Worm (Caenorhabditis elegans) whole organism, young adult: Measurements from ENCODE around the gene kel-8.

Source experiments
- B0019.2 ChIP-seq: fragments of 200-800 bp; sonication (Bioruptor generic); conservative IDR thresholded peaks from 2 replicates; pipeline ENCODE4 v1.3.6; 2022; ENCODE audit warnings: missing genetic modification reagents, missing genetic modification characterization, missing compliant biosample characterization
- B0035.1 ChIP-seq: sonication (generic microtip); optimal IDR thresholded peaks from 2 replicates; lab custom pipeline; 2016; ENCODE audit warnings: missing genetic modification characterization, mild to moderate bottlenecking, missing compliant biosample characterization, missing genotype, missing genetic modification reagents
- B0336.3 ChIP-seq: fragments of 200-800 bp; sonication (Bioruptor generic); IDR thresholded peaks from 2 replicates; pipeline ENCODE4 v1.3.6; 2022; ENCODE audit warnings: missing genetic modification characterization, missing compliant biosample characterization
- F23B12.7 ChIP-seq: sonication (generic microtip); optimal IDR thresholded peaks from 2 replicates; lab custom pipeline; 2017; ENCODE audit warnings: missing genetic modification characterization, mild to moderate bottlenecking, missing compliant biosample characterization, antibody characterized with exemption, moderate library complexity; ENCODE audit not compliant: insufficient read depth
- F33H1.4 ChIP-seq: fragments of 200-800 bp; sonication (Bioruptor generic); IDR thresholded peaks from 2 replicates; pipeline ENCODE4 v1.3.6; 2022; ENCODE audit warnings: missing genetic modification reagents, missing genetic modification characterization, missing compliant biosample characterization
- F39B2.1 ChIP-seq: fragments of 200-800 bp; sonication (Bioruptor generic); IDR thresholded peaks from 2 replicates; pipeline ENCODE4 v1.3.6; 2022; ENCODE audit warnings: missing genetic modification reagents, missing genetic modification characterization, missing compliant biosample characterization
- F52B5.7 ChIP-seq: sonication (generic microtip); optimal IDR thresholded peaks from 2 replicates; lab custom pipeline; 2016; ENCODE audit warnings: mild to moderate bottlenecking, missing genetic modification characterization, missing compliant biosample characterization
- F57A8.1 ChIP-seq: fragments of 200-800 bp; sonication (Bioruptor generic); optimal IDR thresholded peaks from 2 replicates; lab custom pipeline; 2018; ENCODE audit warnings: mild to moderate bottlenecking, missing genetic modification characterization, moderate library complexity, missing compliant biosample characterization
- K11D2.4 ChIP-seq: fragments of 200-800 bp; sonication (Bioruptor generic); IDR thresholded peaks from 2 replicates; pipeline ENCODE4 v1.3.6; 2022; ENCODE audit warnings: missing genetic modification reagents, missing genetic modification characterization, missing compliant biosample characterization
- Y53F4B.3 ChIP-seq: fragments of 200-800 bp; sonication (Bioruptor generic); IDR thresholded peaks from 2 replicates; pipeline ENCODE4 v1.3.6; 2022; ENCODE audit warnings: missing genetic modification reagents, missing genetic modification characterization, missing compliant biosample characterization
- Y53G8AR.9 ChIP-seq: fragments of 200-800 bp; sonication (Bioruptor generic); conservative IDR thresholded peaks from 2 replicates; pipeline ENCODE4 v1.3.6; 2022; ENCODE audit warnings: missing genetic modification reagents, missing genetic modification characterization, missing compliant biosample characterization
- Y95B8A.8 ChIP-seq: fragments of 200-800 bp; sonication (Bioruptor generic); IDR thresholded peaks from 2 replicates; pipeline ENCODE4 v1.3.6; 2022; ENCODE audit warnings: missing genetic modification reagents, missing genetic modification characterization, missing compliant biosample characterization
- akir-1 ChIP-seq: fragments of 200-800 bp; sonication (Bioruptor generic); optimal IDR thresholded peaks from 2 replicates; lab custom pipeline; 2018; ENCODE audit warnings: mild to moderate bottlenecking, missing genetic modification characterization, moderate library complexity, missing compliant biosample characterization
- ama-1 ChIP-seq, 3 experiments: fragments of 150-350 bp in 1 of 3; sonication (generic microtip) in 2 of 3; optimal IDR thresholded peaks; 2 replicates each; lab custom pipeline; 2014 to 2018; ENCODE audit warnings: missing biosample characterization in 2 of 3, missing genetic modification characterization in 2 of 3, missing genetic modification reagents in 2 of 3
- aptf-2 ChIP-seq: fragments of 200-800 bp; sonication (Bioruptor generic); conservative IDR thresholded peaks from 2 replicates; pipeline ENCODE4 v1.3.6; 2022; ENCODE audit warnings: missing genetic modification reagents, missing genetic modification characterization, missing compliant biosample characterization
- aptf-3 ChIP-seq: fragments of 200-800 bp; sonication (Bioruptor generic); IDR thresholded peaks from 2 replicates; pipeline ENCODE4 v1.3.6; 2022; ENCODE audit warnings: missing genetic modification characterization, missing compliant biosample characterization
- atf-7 ChIP-seq: sonication (generic microtip); optimal IDR thresholded peaks from 2 replicates; lab custom pipeline; 2017; ENCODE audit warnings: mild to moderate bottlenecking, missing genetic modification characterization, missing compliant biosample characterization
- athp-1 ChIP-seq: sonication (generic microtip); optimal IDR thresholded peaks from 2 replicates; lab custom pipeline; 2017; ENCODE audit warnings: mild to moderate bottlenecking, missing genetic modification characterization, missing compliant biosample characterization
- attf-3 ChIP-seq: fragments of 200-800 bp; sonication (Bioruptor generic); conservative IDR thresholded peaks from 2 replicates; pipeline ENCODE4 v1.3.6; 2022; ENCODE audit warnings: missing genetic modification reagents, missing genetic modification characterization, missing compliant biosample characterization
- attf-5 ChIP-seq: fragments of 200-800 bp; sonication (Bioruptor generic); optimal IDR thresholded peaks from 2 replicates; lab custom pipeline; 2018; ENCODE audit warnings: mild to moderate bottlenecking, missing genetic modification characterization, missing compliant biosample characterization
- ceh-100 ChIP-seq: fragments of 200-800 bp; sonication (Bioruptor generic); IDR thresholded peaks from 2 replicates; pipeline ENCODE4 v1.3.6; 2022; ENCODE audit warnings: missing genetic modification reagents, missing genetic modification characterization, missing compliant biosample characterization
- die-1 ChIP-seq: sonication (generic microtip); optimal IDR thresholded peaks from 2 replicates; lab custom pipeline; 2016; ENCODE audit warnings: missing genotype, mild to moderate bottlenecking, missing genetic modification characterization, missing compliant biosample characterization
- dpl-1 ChIP-seq: fragments of 150-350 bp; optimal IDR thresholded peaks from 2 replicates; lab custom pipeline; 2014; ENCODE audit warnings: missing biosample characterization, missing genetic modification reagents, missing genetic modification characterization
- egrh-3 ChIP-seq: fragments of 200-800 bp; sonication (Bioruptor generic); IDR thresholded peaks from 2 replicates; pipeline ENCODE4 v1.3.6; 2022; ENCODE audit warnings: missing genetic modification reagents, missing genetic modification characterization, missing compliant biosample characterization
- ekl-4 ChIP-seq: fragments of 200-800 bp; sonication (Bioruptor generic); IDR thresholded peaks from 2 replicates; pipeline ENCODE4 v1.3.6; 2022; ENCODE audit warnings: missing genetic modification reagents, missing genetic modification characterization, missing compliant biosample characterization
- hlh-12 ChIP-seq: sonication (generic microtip); optimal IDR thresholded peaks from 2 replicates; lab custom pipeline; 2016; ENCODE audit warnings: missing genetic modification characterization, missing compliant biosample characterization
- hmg-1.2 ChIP-seq: fragments of 200-800 bp; sonication (Bioruptor generic); IDR thresholded peaks from 2 replicates; pipeline ENCODE4 v1.3.6; 2022; ENCODE audit warnings: missing genetic modification reagents, missing genetic modification characterization, missing compliant biosample characterization
- hmg-20 ChIP-seq: fragments of 200-800 bp; sonication (Bioruptor generic); IDR thresholded peaks from 2 replicates; pipeline ENCODE4 v1.3.6; 2022; ENCODE audit warnings: missing genetic modification reagents, missing genetic modification characterization, missing compliant biosample characterization
- hsf-1 ChIP-seq: fragments of 200-800 bp; sonication (Bioruptor generic); IDR thresholded peaks from 2 replicates; pipeline ENCODE4 v1.3.6; 2022; ENCODE audit warnings: missing genetic modification reagents, missing genetic modification characterization, missing compliant biosample characterization
- lin-35 ChIP-seq, 3 experiments: fragments of 150-350 bp in 2 of 3; sonication (generic microtip) in 1 of 3; optimal IDR thresholded peaks; 2 replicates each; lab custom pipeline; 2014 to 2018; ENCODE audit warnings: missing biosample characterization in 3 of 3, missing genetic modification characterization in 3 of 3, missing genetic modification reagents in 3 of 3
- madf-3 ChIP-seq: fragments of 200-800 bp; sonication (Bioruptor generic); IDR thresholded peaks from 2 replicates; pipeline ENCODE4 v1.3.6; 2022; ENCODE audit warnings: missing genetic modification reagents, missing genetic modification characterization, missing compliant biosample characterization
- madf-8 ChIP-seq: fragments of 200-800 bp; sonication (Bioruptor generic); conservative IDR thresholded peaks from 2 replicates; pipeline ENCODE4 v1.3.6; 2022; ENCODE audit warnings: missing genetic modification reagents, missing genetic modification characterization, missing compliant biosample characterization
- mcd-1 ChIP-seq: fragments of 200-800 bp; sonication (Bioruptor generic); IDR thresholded peaks from 2 replicates; pipeline ENCODE4 v1.3.6; 2022; ENCODE audit warnings: missing genetic modification reagents, missing genetic modification characterization, missing compliant biosample characterization
- nfya-1 ChIP-seq: sonication (generic microtip); optimal IDR thresholded peaks from 2 replicates; lab custom pipeline; 2017; ENCODE audit warnings: antibody characterized with exemption, missing compliant biosample characterization, missing genetic modification characterization, borderline replicate concordance; ENCODE audit not compliant: insufficient read depth
- nfyb-1 ChIP-seq: fragments of 200-800 bp; sonication (Bioruptor generic); IDR thresholded peaks from 2 replicates; pipeline ENCODE4 v1.3.6; 2022; ENCODE audit warnings: missing genetic modification reagents, missing genetic modification characterization, missing compliant biosample characterization
- nhr-120 ChIP-seq: fragments of 200-800 bp; sonication (Bioruptor generic); IDR thresholded peaks from 2 replicates; pipeline ENCODE4 v1.3.6; 2022; ENCODE audit warnings: missing genetic modification characterization, missing compliant biosample characterization
- pha-4 ChIP-seq: fragments of 150-350 bp; sonication (generic microtip); optimal IDR thresholded peaks from 2 replicates; lab custom pipeline; 2014; ENCODE audit warnings: missing biosample characterization, missing genetic modification reagents, missing genetic modification characterization
- rec-8 ChIP-seq, 2 experiments: sonication (generic microtip); optimal IDR thresholded peaks; 2 replicates each; lab custom pipeline; 2016; ENCODE audit warnings: mild to moderate bottlenecking in 2 of 2, missing genetic modification characterization in 2 of 2, missing genetic modification reagents in 2 of 2, missing genotype in 2 of 2, missing biosample characterization in 1 of 2, missing compliant biosample characterization in 1 of 2, moderate library complexity in 1 of 2
- repo-1 ChIP-seq: sonication (generic microtip); optimal IDR thresholded peaks from 2 replicates; lab custom pipeline; 2017; ENCODE audit warnings: mild to moderate bottlenecking, missing genetic modification characterization, missing compliant biosample characterization
- rpc-1 ChIP-seq, 2 experiments: fragments of 150-350 bp in 1 of 2; sonication (generic microtip) in 1 of 2; optimal IDR thresholded peaks; 2 replicates each; lab custom pipeline; 2014 to 2018; ENCODE audit warnings: missing biosample characterization in 1 of 2, missing genetic modification characterization in 1 of 2, missing genetic modification reagents in 1 of 2, missing genotype in 1 of 2
- sdz-38 ChIP-seq: sonication (generic microtip); optimal IDR thresholded peaks from 2 replicates; lab custom pipeline; 2016; ENCODE audit warnings: missing genotype, missing genetic modification characterization, missing compliant biosample characterization
- sea-2 ChIP-seq: fragments of 200-800 bp; sonication (Bioruptor generic); IDR thresholded peaks from 2 replicates; pipeline ENCODE4 v1.3.6; 2022; ENCODE audit warnings: missing genetic modification characterization, missing compliant biosample characterization
- snpc-1.3 ChIP-seq: sonication (generic microtip); optimal IDR thresholded peaks from 2 replicates; lab custom pipeline; 2017; ENCODE audit warnings: missing genetic modification characterization, mild to moderate bottlenecking, missing compliant biosample characterization, antibody characterized with exemption, moderate library complexity, missing genotype, missing genetic modification reagents; ENCODE audit not compliant: insufficient read depth
- unc-62 ChIP-seq: fragments of 150-350 bp; optimal IDR thresholded peaks from 2 replicates; lab custom pipeline; 2014; ENCODE audit warnings: missing biosample characterization, missing genetic modification reagents, missing genetic modification characterization
- zim-3 ChIP-seq: sonication (generic microtip); optimal IDR thresholded peaks from 2 replicates; lab custom pipeline; 2017; ENCODE audit warnings: mild to moderate bottlenecking, missing genetic modification characterization, moderate library complexity, missing compliant biosample characterization
- ztf-28 ChIP-seq: fragments of 200-800 bp; sonication (Bioruptor generic); IDR thresholded peaks from 2 replicates; pipeline ENCODE4 v1.3.6; 2022; ENCODE audit warnings: missing genetic modification reagents, missing genetic modification characterization, missing compliant biosample characterization
- ztf-3 ChIP-seq: fragments of 200-800 bp; sonication (Bioruptor generic); optimal IDR thresholded peaks from 2 replicates; lab custom pipeline; 2018; ENCODE audit warnings: mild to moderate bottlenecking, missing genetic modification characterization, missing compliant biosample characterization

The kel-8 gene

ce11 chrV:2673807-2674206 lies 2.6 kb downstream of the kel-8 start (continued):
- TF ChIP-seq Y53F4B.3 (no peak), attf-3 (GFP tag; lab: Robert Waterston, UW) (peak; percentile 38; the same call in 1 of the 2 replicates), pha-4 (tag; lab: Kevin White, UChicago) (no peak), attf-5 (GFP tag; lab: Kevin White, UChicago) (peak; percentile 67), atf-7 (tag; lab: Kevin White, UChicago) (peak; percentile 32), K11D2.4 (no peak), nfya-1 (tag; lab: Kevin White, UChicago) (no peak), mcd-1 (GFP tag; lab: Robert Waterston, UW) (peak; percentile 85), F23B12.7 (tag; lab: Kevin White, UChicago) (peak; percentile 35), F39B2.1 (GFP tag; lab: Robert Waterston, UW) (no peak), ztf-3 (GFP tag; lab: Kevin White, UChicago) (no peak), akir-1 (GFP tag; lab: Kevin White, UChicago) (no peak), hmg-20 (GFP tag; lab: Robert Waterston, UW) (0 out of 2 replicates have a peak, but pooled peaks have one; percentile 37), ztf-28 (no peak), nhr-120 (GFP tag; lab: Robert Waterston, UW) (no peak), athp-1 (tag; lab: Kevin White, UChicago) (peak; percentile 34), aptf-3 (no peak), lin-35 (GFP tag; optimal IDR thresholded peaks at IDR 0.05; lab: Kevin White, UChicago) (peak in 1 of 3 experiments; percentile 4), nfyb-1 (GFP tag; lab: Robert Waterston, UW) (peak; percentile 71), ama-1 (optimal IDR thresholded peaks at IDR 0.05; lab: Kevin White, UChicago) (no peak), ama-1 (GFP tag; optimal IDR thresholded peaks at IDR 0.05; lab: Kevin White, UChicago) (peak; percentile 15 to 71), hsf-1 (GFP tag; lab: Robert Waterston, UW) (no peak), egrh-3 (GFP tag; lab: Robert Waterston, UW) (peak; percentile 55), ceh-100 (GFP tag; lab: Robert Waterston, UW) (peak; percentile 74), sdz-38 (tag; lab: Kevin White, UChicago) (no peak), F52B5.7 (tag; lab: Kevin White, UChicago) (no peak), die-1 (tag; lab: Kevin White, UChicago) (peak; percentile 67), sea-2 (GFP tag; lab: Robert Waterston, UW) (no peak), hlh-12 (no peak), B0336.3 (GFP tag; lab: Robert Waterston, UW) (peak; percentile 52; the same call in 1 of the 2 replicates), aptf-2 (GFP tag; lab: Robert Waterston, UW) (no peak), repo-1 (tag; lab: Kevin White, UChicago) (peak; percentile 3), rec-8 (tag; optimal IDR thresholded peaks at IDR 0.05; lab: Kevin White, UChicago) (peak; percentile 6 to 37), B0019.2 (GFP tag; lab: Robert Waterston, UW) (no peak), rpc-1 (optimal IDR thresholded peaks at IDR 0.05; lab: Kevin White, UChicago) (peak; percentile 72), rpc-1 (tag; optimal IDR thresholded peaks at IDR 0.05; lab: Kevin White, UChicago) (peak; percentile 80), F57A8.1 (GFP tag; lab: Kevin White, UChicago) (no peak), Y95B8A.8 (GFP tag; lab: Robert Waterston, UW) (peak; percentile 72; the same call in 1 of the 2 replicates), F33H1.4 (GFP tag; lab: Robert Waterston, UW) (no peak), madf-8 (GFP tag; lab: Robert Waterston, UW) (no peak), hmg-1.2 (GFP tag; lab: Robert Waterston, UW) (peak; percentile 67), snpc-1.3 (tag; lab: Kevin White, UChicago) (peak; percentile 68), dpl-1 (no peak), Y53G8AR.9 (GFP tag; lab: Robert Waterston, UW) (no peak), zim-3 (tag; lab: Kevin White, UChicago) (no peak), B0035.1 (tag; lab: Kevin White, UChicago) (no peak), ekl-4 (GFP tag; lab: Robert Waterston, UW) (peak; percentile 70; the same call in 1 of the 2 replicates), madf-3 (GFP tag; lab: Robert Waterston, UW) (peak; percentile 27; the same call in 1 of the 2 replicates), unc-62 (GFP tag; lab: Kevin White, UChicago) (no peak)
